Worm (Caenorhabditis elegans) whole organism, midembryonic: ENCODE measurements around the gene chil-8.

ENCODE experiments used
- T22C8.4 ChIP-seq: fragments of 200-800 bp; sonication (Bioruptor generic); IDR thresholded peaks from 2 replicates; pipeline ENCODE4 v1.3.6; 2022; ENCODE audit warnings: missing genetic modification characterization, missing compliant biosample characterization
- cog-1 ChIP-seq: sonication (generic microtip); optimal IDR thresholded peaks from 2 replicates; lab custom pipeline; 2016; ENCODE audit warnings: missing genetic modification characterization, missing compliant biosample characterization
- flt-1 ChIP-seq: fragments of 200-800 bp; sonication (Bioruptor generic); IDR thresholded peaks from 2 replicates; pipeline ENCODE4 v1.3.6; 2022; ENCODE audit warnings: missing genetic modification characterization, missing compliant biosample characterization
- klf-2 ChIP-seq: fragments of 200-800 bp; sonication (Bioruptor generic); conservative IDR thresholded peaks from 2 replicates; pipeline ENCODE4 v1.3.6; 2022; ENCODE audit warnings: missing genetic modification reagents, missing genetic modification characterization, missing compliant biosample characterization
- med-1 ChIP-seq: sonication (generic microtip); optimal IDR thresholded peaks from 2 replicates; lab custom pipeline; 2017; ENCODE audit warnings: missing genetic modification characterization, mild to moderate bottlenecking, missing compliant biosample characterization, antibody characterized with exemption, missing genetic modification reagents; ENCODE audit not compliant: insufficient read depth
- ref-1 ChIP-seq: fragments of 200-800 bp; sonication (Bioruptor generic); conservative IDR thresholded peaks from 2 replicates; pipeline ENCODE4 v1.3.6; 2022; ENCODE audit warnings: missing genetic modification reagents, missing genetic modification characterization, missing compliant biosample characterization
- tab-1 ChIP-seq: fragments of 200-800 bp; sonication (Bioruptor generic); IDR thresholded peaks from 2 replicates; pipeline ENCODE4 v1.3.6; 2022; ENCODE audit warnings: missing genetic modification characterization, missing compliant biosample characterization
- ztf-23 ChIP-seq: fragments of 200-800 bp; sonication (Bioruptor generic); IDR thresholded peaks from 2 replicates; pipeline ENCODE4 v1.3.6; 2022; ENCODE audit warnings: missing genetic modification reagents, missing genetic modification characterization, missing compliant biosample characterization
- ztf-29 ChIP-seq: fragments of 200-800 bp; sonication (Bioruptor generic); IDR thresholded peaks from 2 replicates; pipeline ENCODE4 v1.3.6; 2022; ENCODE audit warnings: missing genetic modification reagents, missing genetic modification characterization, missing compliant biosample characterization

Gene chil-8

ce11 chrII:9895173-9895572 is 22.3 kb upstream of the chil-8 start:
- TF ChIP-seq med-1 (GFP tag; lab: Kevin White, UChicago), result no peak
- no peak for TF ChIP-seq flt-1 (GFP tag; lab: Robert Waterston, UW)
- no peak for TF ChIP-seq ztf-29 (GFP tag; lab: Robert Waterston, UW)

ce11 chrII:9894435-9894834 is 21.6 kb upstream of the chil-8 start, which contains the start of gene F26C11.1:
Gene F26C11.1, plus strand, starts transcription at chrII:9894735.
- TF ChIP-seq ztf-29 (GFP tag; lab: Robert Waterston, UW) (no peak), cog-1 (no peak), klf-2 (no peak)

DNA sequence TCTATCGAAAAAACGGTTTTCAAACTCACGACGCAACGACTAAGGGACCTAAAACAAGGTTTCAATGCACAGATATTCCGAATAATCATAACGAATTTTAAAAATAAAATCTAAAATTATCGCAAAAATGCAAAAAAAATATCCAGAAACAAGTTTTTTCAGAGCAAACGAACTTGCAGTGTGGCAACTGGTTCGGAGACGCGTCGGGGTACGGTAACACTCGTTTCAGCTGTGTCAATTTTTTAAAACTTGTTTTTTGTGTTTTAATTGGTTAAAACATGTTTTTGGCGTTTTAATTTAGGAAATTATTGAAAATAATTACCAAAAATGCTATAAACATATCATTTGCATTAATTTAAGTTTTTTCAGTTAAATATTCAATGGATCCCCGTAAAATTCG is 19.5 kb upstream of the chil-8 start, which contains the start of gene C08H9.16:
TSS of gene C08H9.16 (plus strand) at position 370 of the 400 bp plus-strand sequence.
- TF ChIP-seq ztf-23 (GFP tag; lab: Robert Waterston, UW), result no peak
- TF ChIP-seq ref-1 (GFP tag; lab: Robert Waterston, UW), result no peak
- TF ChIP-seq klf-2, result no peak

DNA sequence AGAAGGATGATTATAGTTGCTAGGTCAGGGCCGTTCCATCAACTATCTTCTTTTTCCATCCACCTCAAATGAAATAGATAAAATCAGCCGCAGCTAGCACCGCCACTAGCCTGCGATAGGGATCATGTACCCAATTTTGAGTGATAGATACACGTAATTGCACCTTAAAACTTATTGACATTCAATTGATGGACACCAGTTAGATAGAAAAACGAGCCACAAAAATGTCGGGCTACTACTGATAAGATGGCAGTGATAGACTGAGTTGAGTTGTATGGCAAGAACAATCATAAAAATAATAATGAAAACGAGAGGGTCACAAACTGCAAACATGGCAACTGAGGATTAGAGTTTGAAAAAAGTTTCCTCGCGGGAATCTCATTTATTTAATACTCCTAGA is 19.0 kb upstream of the chil-8 start:
- TF ChIP-seq flt-1 (GFP tag; lab: Robert Waterston, UW), result no peak
- TF ChIP-seq med-1 (GFP tag; lab: Kevin White, UChicago), result no peak
- no peak for TF ChIP-seq T22C8.4
- TF ChIP-seq tab-1, result no peak
- no peak for TF ChIP-seq cog-1
- no peak for TF ChIP-seq ztf-23 (GFP tag; lab: Robert Waterston, UW)
- TF ChIP-seq klf-2, result no peak
- no peak for TF ChIP-seq ztf-29 (GFP tag; lab: Robert Waterston, UW)
- TF ChIP-seq ref-1 (GFP tag; lab: Robert Waterston, UW), result no peak

- no peak for TF ChIP-seq cog-1
- TF ChIP-seq T22C8.4, result no peak
- no peak for TF ChIP-seq ref-1 (GFP tag; lab: Robert Waterston, UW)
- TF ChIP-seq ztf-29 (GFP tag; lab: Robert Waterston, UW), result no peak
- TF ChIP-seq flt-1 (GFP tag; lab: Robert Waterston, UW), result no peak
- no peak for TF ChIP-seq ztf-23 (GFP tag; lab: Robert Waterston, UW)
- no peak for TF ChIP-seq med-1 (GFP tag; lab: Kevin White, UChicago)
- no peak for TF ChIP-seq klf-2
- TF ChIP-seq tab-1, result no peak
These were observed 18.3 kb upstream of the chil-8 start, which contains the start of gene vgln-1 for ce11 chrII:9891031-9891689. Gene vgln-1, minus strand, starts transcription at chrII:9891081.

DNA sequence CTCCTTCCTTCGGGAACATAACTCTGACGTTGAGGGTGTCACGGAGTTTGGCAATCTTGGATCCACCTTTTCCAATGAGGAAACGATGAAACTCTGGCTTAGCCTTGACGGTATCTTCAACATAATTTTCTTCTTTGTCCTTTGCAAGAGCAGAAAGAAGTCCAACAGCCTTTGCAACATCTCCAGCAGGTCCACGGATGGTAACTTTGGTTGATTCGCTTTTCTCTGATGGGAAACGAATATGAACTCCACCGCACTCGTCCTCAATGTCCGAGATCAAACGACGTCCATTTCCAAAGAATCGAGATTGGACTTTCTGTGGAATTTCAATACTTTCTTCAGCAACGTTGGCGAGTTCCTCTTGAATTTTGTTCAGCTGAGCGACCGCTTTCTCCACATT is 15.7 kb upstream of the chil-8 start:
- TF ChIP-seq med-1 (GFP tag; lab: Kevin White, UChicago), result no peak
- no peak for TF ChIP-seq flt-1 (GFP tag; lab: Robert Waterston, UW)
- no peak for TF ChIP-seq klf-2
- TF ChIP-seq cog-1, result no peak
- no peak for TF ChIP-seq ztf-29 (GFP tag; lab: Robert Waterston, UW)
- no peak for TF ChIP-seq tab-1
- no peak for TF ChIP-seq ref-1 (GFP tag; lab: Robert Waterston, UW)
- no peak for TF ChIP-seq T22C8.4
- TF ChIP-seq ztf-23 (GFP tag; lab: Robert Waterston, UW), result no peak

DNA sequence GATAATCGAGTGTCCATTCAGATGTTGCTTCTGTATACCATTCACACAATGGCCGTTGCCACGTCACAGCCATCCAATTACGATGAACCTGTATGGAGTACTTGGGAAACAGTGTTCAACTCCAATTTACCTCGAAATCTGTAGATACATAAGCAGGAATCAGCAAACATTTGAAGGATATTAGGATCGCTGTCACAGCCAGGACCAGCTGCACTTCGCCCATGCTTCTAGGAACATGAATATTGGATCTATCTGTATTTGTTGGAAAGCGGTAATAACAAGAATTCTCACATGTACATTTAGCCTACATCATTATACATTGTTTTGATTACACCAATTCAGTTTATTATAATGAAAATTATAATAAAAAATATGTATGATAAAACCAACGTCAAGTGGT is 13.4 kb upstream of the chil-8 start, which contains the start of gene algn-8:
TSS of gene algn-8 (minus strand) at position 227 of the 400 bp plus-strand sequence.
- TF ChIP-seq ref-1 (GFP tag; lab: Robert Waterston, UW) (no peak), ztf-29 (GFP tag; lab: Robert Waterston, UW) (no peak), med-1 (GFP tag; lab: Kevin White, UChicago) (no peak), klf-2 (no peak), flt-1 (GFP tag; lab: Robert Waterston, UW) (no peak)

DNA sequence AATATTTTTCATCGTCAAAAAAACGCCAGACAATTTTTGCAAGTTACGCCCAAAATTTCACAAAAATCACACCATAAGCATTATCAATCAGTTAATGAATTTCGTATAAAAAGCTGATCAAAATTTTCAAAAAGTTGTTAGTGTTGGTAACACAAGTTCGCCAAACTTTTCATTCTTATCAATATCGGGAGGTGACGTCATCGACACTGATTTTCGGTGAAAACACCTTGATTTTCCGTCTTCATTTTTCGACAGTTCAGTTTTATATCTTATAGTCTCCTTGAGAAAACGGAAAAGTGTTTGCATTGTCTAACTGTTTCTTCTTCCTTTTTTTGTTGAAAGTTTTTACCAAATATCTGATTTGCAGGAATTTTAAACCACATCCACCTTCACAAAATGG is 8.0 kb upstream of the chil-8 start, which contains the start of gene C08H9.15:
TSS of gene C08H9.15 (plus strand) at position 368 of the 400 bp plus-strand sequence.
- no peak for TF ChIP-seq ztf-29 (GFP tag; lab: Robert Waterston, UW)
- TF ChIP-seq ztf-23 (GFP tag; lab: Robert Waterston, UW), result no peak
- TF ChIP-seq med-1 (GFP tag; lab: Kevin White, UChicago), result no peak
- TF ChIP-seq tab-1, result no peak
- TF ChIP-seq klf-2, result no peak
- no peak for TF ChIP-seq ref-1 (GFP tag; lab: Robert Waterston, UW)
- TF ChIP-seq flt-1 (GFP tag; lab: Robert Waterston, UW), result no peak
- no peak for TF ChIP-seq T22C8.4
- TF ChIP-seq cog-1, result no peak

- TF ChIP-seq cog-1 (no peak), klf-2 (no peak), ztf-23 (GFP tag; lab: Robert Waterston, UW) (no peak), ztf-29 (GFP tag; lab: Robert Waterston, UW) (no peak), T22C8.4 (no peak), tab-1 (no peak), med-1 (GFP tag; lab: Kevin White, UChicago) (no peak), ref-1 (GFP tag; lab: Robert Waterston, UW) (no peak), flt-1 (GFP tag; lab: Robert Waterston, UW) (no peak)
These were observed 7.0 kb upstream of the chil-8 start for ce11 chrII:9879815-9880214.

DNA sequence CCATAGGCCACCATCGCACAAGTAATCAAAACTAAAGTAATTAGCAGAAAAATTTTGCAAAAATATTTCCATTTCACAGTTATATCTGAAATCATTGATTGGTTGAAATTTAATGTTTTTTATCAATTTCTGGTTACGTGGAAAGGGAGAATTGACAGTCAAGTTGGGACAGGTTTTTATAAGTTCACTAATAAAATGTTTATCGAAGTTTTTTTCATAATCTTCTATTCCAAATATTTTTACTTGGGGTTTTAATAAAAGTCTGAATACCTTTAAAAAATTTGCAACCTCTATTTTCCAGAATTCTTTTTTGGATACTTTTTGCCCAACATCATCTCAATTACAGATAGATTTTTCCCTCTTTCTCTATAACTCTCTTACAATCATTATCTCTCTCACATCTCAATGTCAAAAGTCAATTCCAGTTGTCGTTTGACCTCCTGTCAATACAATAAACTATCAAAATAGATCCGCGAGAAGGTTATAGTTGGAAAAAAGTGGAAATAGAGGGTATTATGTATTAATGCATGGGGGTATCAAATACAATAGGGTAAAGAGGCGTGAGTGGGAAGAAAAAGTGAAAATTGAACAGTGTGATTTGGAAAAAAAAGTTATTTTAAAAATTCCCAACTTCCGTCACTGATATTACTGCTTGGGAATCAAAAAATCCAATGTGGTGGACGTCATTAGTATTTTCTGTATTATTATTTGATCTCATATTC is 1.8 kb upstream of the chil-8 start, which contains the start of the genes chil-2 and ctsa-3.2:
TSS of gene chil-2 (minus strand) at position 101 of the 722 bp plus-strand sequence.
TSS of gene ctsa-3.2 (plus strand) at position 672 of the 722 bp plus-strand sequence.
- no peak for TF ChIP-seq tab-1
- no peak for TF ChIP-seq T22C8.4
- TF ChIP-seq klf-2, result no peak
- no peak for TF ChIP-seq ztf-29 (GFP tag; lab: Robert Waterston, UW)
- no peak for TF ChIP-seq med-1 (GFP tag; lab: Kevin White, UChicago)
- no peak for TF ChIP-seq cog-1
- TF ChIP-seq ref-1 (GFP tag; lab: Robert Waterston, UW), result no peak
- TF ChIP-seq flt-1 (GFP tag; lab: Robert Waterston, UW), result no peak
- TF ChIP-seq ztf-23 (GFP tag; lab: Robert Waterston, UW), result no peak
